Worm (Caenorhabditis elegans) whole organism, early embryonic: Measurements from ENCODE around the gene nol-9.

ENCODE experiments used
- B0310.2 ChIP-seq: sonication (generic microtip); optimal IDR thresholded peaks from 2 replicates; lab custom pipeline; 2016; ENCODE audit warnings: mild to moderate bottlenecking, missing genetic modification characterization, missing compliant biosample characterization
- F13C5.2 ChIP-seq: sonication (generic microtip); optimal IDR thresholded peaks from 2 replicates; lab custom pipeline; 2017; ENCODE audit warnings: mild to moderate bottlenecking, missing genetic modification characterization, inconsistent platforms, missing compliant biosample characterization
- aly-1 ChIP-seq: sonication (generic microtip); optimal IDR thresholded peaks from 2 replicates; lab custom pipeline; 2016; ENCODE audit warnings: missing genetic modification characterization, missing compliant biosample characterization
- ama-1 ChIP-seq: fragments of 150-350 bp; optimal IDR thresholded peaks from 2 replicates; lab custom pipeline; 2014
- ceh-36 ChIP-seq: sonication (generic microtip); optimal IDR thresholded peaks from 2 replicates; lab custom pipeline; 2016; ENCODE audit warnings: missing genetic modification characterization, inconsistent platforms, missing compliant biosample characterization
- ets-7 ChIP-seq: sonication (generic microtip); optimal IDR thresholded peaks from 2 replicates; lab custom pipeline; 2016; ENCODE audit warnings: missing genotype, missing genetic modification characterization, missing compliant biosample characterization
- flt-1 ChIP-seq: fragments of 200-800 bp; sonication (Bioruptor generic); IDR thresholded peaks from 2 replicates; pipeline ENCODE4 v1.3.6; 2022; ENCODE audit warnings: missing genetic modification characterization, missing compliant biosample characterization
- hmbx-1 ChIP-seq: sonication (generic microtip); optimal IDR thresholded peaks from 2 replicates; lab custom pipeline; 2016; ENCODE audit warnings: mild to moderate bottlenecking, missing genetic modification characterization, missing compliant biosample characterization
- pes-1 ChIP-seq: fragments of 200-800 bp; sonication (Bioruptor generic); IDR thresholded peaks from 2 replicates; pipeline ENCODE4 v1.3.6; 2022; ENCODE audit warnings: missing genetic modification reagents, missing genetic modification characterization, missing compliant biosample characterization
- scrt-1 ChIP-seq: fragments of 200-800 bp; sonication (Bioruptor generic); IDR thresholded peaks from 2 replicates; pipeline ENCODE4 v1.3.6; 2022; ENCODE audit warnings: missing genetic modification characterization, missing compliant biosample characterization
- sea-1 ChIP-seq: fragments of 200-800 bp; sonication (Bioruptor generic); conservative IDR thresholded peaks from 2 replicates; pipeline ENCODE4 v1.3.6; 2022; ENCODE audit warnings: missing genetic modification characterization, missing compliant biosample characterization
- tbx-11 ChIP-seq: fragments of 200-800 bp; sonication (Bioruptor generic); IDR thresholded peaks from 2 replicates; pipeline ENCODE4 v1.3.6; 2022; ENCODE audit warnings: missing genetic modification characterization, missing compliant biosample characterization
- tra-4 ChIP-seq: sonication (generic microtip); optimal IDR thresholded peaks from 2 replicates; lab custom pipeline; 2017; ENCODE audit warnings: missing genetic modification characterization, missing compliant biosample characterization

DNA sequence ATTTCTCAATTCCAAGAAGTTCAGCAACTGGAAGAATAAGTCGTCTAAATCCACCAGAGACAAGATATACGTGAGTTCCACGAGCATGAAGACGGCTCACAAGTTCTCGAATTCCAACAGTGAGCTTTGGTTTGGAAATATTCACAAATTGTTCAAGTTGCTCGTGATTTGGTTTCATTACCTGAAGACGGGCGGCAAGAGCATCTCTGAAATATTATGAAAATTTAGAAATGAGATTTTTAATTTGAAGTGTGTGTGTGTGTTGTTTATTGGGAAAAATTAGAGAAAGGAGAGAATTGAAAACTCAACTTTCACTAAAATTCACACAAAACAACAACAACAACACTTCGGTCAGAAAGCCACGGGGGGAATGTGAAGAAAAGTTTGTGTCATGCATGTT, 31.5 kb upstream of the nol-9 start:
- no peak for TF ChIP-seq ama-1 (lab: Kevin White, UChicago)
- no peak for TF ChIP-seq F13C5.2 (tag; lab: Kevin White, UChicago)
- TF ChIP-seq pes-1 (GFP tag; lab: Robert Waterston, UW), result no peak
- no peak for TF ChIP-seq tbx-11 (GFP tag; lab: Robert Waterston, UW)
- no peak for TF ChIP-seq B0310.2
- no peak for TF ChIP-seq scrt-1
- TF ChIP-seq aly-1 (tag; lab: Kevin White, UChicago), result no peak
- no peak for TF ChIP-seq flt-1 (GFP tag; lab: Robert Waterston, UW)
- TF ChIP-seq ets-7 (tag; lab: Kevin White, UChicago), result no peak
- TF ChIP-seq hmbx-1 (tag; lab: Kevin White, UChicago), result no peak
- TF ChIP-seq ceh-36 (tag; lab: Kevin White, UChicago), result no peak
- no peak for TF ChIP-seq sea-1 (GFP tag; lab: Robert Waterston, UW)
- TF ChIP-seq tra-4 (tag; lab: Kevin White, UChicago), result no peak
